Fruit fly (Drosophila melanogaster) whole organism, adult: Measurements from ENCODE around the gene yata.
A peak's percentile ranks its signal among the peaks of the same experiment; 100 is the strongest.

ENCODE experiments used
- CG12768 ChIP-seq: fragments of 200-800 bp; sonication (Bioruptor generic); optimal IDR thresholded peaks from 2 replicates; lab custom pipeline; 2017; ENCODE audit warnings: missing biosample characterization, missing genetic modification characterization, mild to moderate bottlenecking, moderate library complexity, missing genetic modification reagents
- CG33017 ChIP-seq: fragments of 200-800 bp; sonication (Bioruptor generic); optimal IDR thresholded peaks from 2 replicates; lab custom pipeline; 2018; ENCODE audit warnings: missing biosample characterization, mild to moderate bottlenecking, missing genetic modification characterization, moderate library complexity
- CG5204 ChIP-seq: fragments of 200-800 bp; sonication (Bioruptor generic); optimal IDR thresholded peaks from 2 replicates; lab custom pipeline; 2016; ENCODE audit warnings: missing biosample characterization, missing genetic modification characterization
- CG7045 ChIP-seq: fragments of 200-800 bp; sonication (Bioruptor generic); optimal IDR thresholded peaks from 2 replicates; lab custom pipeline; 2017; ENCODE audit warnings: missing biosample characterization, mild to moderate bottlenecking, missing genetic modification characterization
- CG7101 ChIP-seq: fragments of 200-800 bp; sonication (Bioruptor generic); optimal IDR thresholded peaks from 2 replicates; lab custom pipeline; 2018; ENCODE audit warnings: missing biosample characterization, mild to moderate bottlenecking, missing genetic modification characterization, moderate library complexity
- Crg-1 ChIP-seq: fragments of 200-800 bp; sonication (Bioruptor generic); optimal IDR thresholded peaks from 2 replicates; lab custom pipeline; 2016; ENCODE audit warnings: missing biosample characterization, missing genetic modification characterization
- Hr96 ChIP-seq: fragments of 200-800 bp; sonication (Bioruptor generic); optimal IDR thresholded peaks from 2 replicates; lab custom pipeline; 2016; ENCODE audit warnings: missing biosample characterization, missing genetic modification characterization
- Mnt ChIP-seq: fragments of 200-800 bp; sonication (Bioruptor generic); optimal IDR thresholded peaks from 2 replicates; lab custom pipeline; 2016; ENCODE audit warnings: missing biosample characterization, mild to moderate bottlenecking, missing genetic modification characterization
- bab1 ChIP-seq: fragments of 200-800 bp; sonication (Bioruptor generic); optimal IDR thresholded peaks from 3 replicates; lab custom pipeline; 2019; ENCODE audit warnings: missing biosample characterization, mild to moderate bottlenecking, missing genetic modification characterization, moderate library complexity
- cic ChIP-seq: fragments of 200-800 bp; sonication (Bioruptor generic); optimal IDR thresholded peaks from 2 replicates; lab custom pipeline; 2017; ENCODE audit warnings: missing biosample characterization, mild to moderate bottlenecking, missing genetic modification characterization, moderate library complexity
- kay ChIP-seq: fragments of 200-800 bp; sonication (Bioruptor generic); peaks from one replicate; lab custom pipeline; 2016; ENCODE audit warnings: missing biosample characterization, missing genetic modification characterization, borderline replicate concordance
- tj ChIP-seq: fragments of 200-800 bp; sonication (Bioruptor generic); optimal IDR thresholded peaks from 3 replicates; lab custom pipeline; 2017; ENCODE audit warnings: missing biosample characterization, mild to moderate bottlenecking, missing genetic modification characterization, moderate library complexity
- toe ChIP-seq: fragments of 200-800 bp; sonication (Bioruptor generic); optimal IDR thresholded peaks from 2 replicates; lab custom pipeline; 2016; ENCODE audit warnings: missing biosample characterization, missing genetic modification characterization

DNA sequence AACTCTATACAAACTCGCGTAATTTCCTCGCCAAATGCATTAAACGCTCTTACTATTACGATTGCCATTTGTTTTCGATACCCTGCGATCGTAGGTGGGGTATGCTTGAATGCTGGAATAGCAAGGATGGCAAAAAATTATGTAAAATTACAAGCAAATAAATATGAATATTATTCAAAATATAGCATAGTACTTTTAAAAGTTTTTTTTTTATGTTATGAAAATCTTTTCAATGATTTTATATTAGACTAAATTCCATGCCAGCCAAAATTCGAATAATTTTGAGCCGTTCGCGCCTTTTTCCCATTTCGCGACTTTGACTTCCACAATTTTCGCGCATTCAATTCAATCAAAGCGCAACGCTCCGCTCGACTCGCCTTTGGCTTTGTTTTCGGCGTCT, 7.1 kb downstream of the yata start:
- TF ChIP-seq CG33017 (tag; lab: Kevin White, UChicago) (peak; percentile 73), kay (GFP tag; lab: Kevin White, UChicago) (no peak), CG7045 (no peak), bab1 (no peak), CG5204 (GFP tag; lab: Kevin White, UChicago) (no peak), Mnt (GFP tag; lab: Kevin White, UChicago) (no peak), toe (GFP tag; lab: Kevin White, UChicago) (no peak), cic (no peak), CG12768 (GFP tag; lab: Kevin White, UChicago) (peak; percentile 73), Crg-1 (GFP tag; lab: Kevin White, UChicago) (no peak), CG7101 (tag; lab: Kevin White, UChicago) (peak; percentile 6), tj (GFP tag; lab: Kevin White, UChicago) (no peak), Hr96 (GFP tag; lab: Kevin White, UChicago) (no peak)
